Worm (Caenorhabditis elegans): Measurements from ENCODE around the gene cbd-1.
A peak's percentile ranks its signal among the peaks of the same experiment; 100 is the strongest.
"Not testable (repeated sequence)": the region's sequence is repeated elsewhere in the genome, so short reads cannot be mapped to it uniquely, and the experiment has no call there.

Gene cbd-1

ce11 chrIV:11388684-11389083 is 15.9 kb downstream of the cbd-1 start:
- TF ChIP-seq ces-1 (GFP tag; optimal IDR thresholded peaks at IDR 0.05) (peak; percentile 49), flh-1 (GFP tag; optimal IDR thresholded peaks at IDR 0.05) (no peak)

- TF ChIP-seq nhr-28 (tag; optimal IDR thresholded peaks at IDR 0.05) (no peak), hlh-1 (tag; optimal IDR thresholded peaks at IDR 0.05) (no peak), unc-39 (tag; optimal IDR thresholded peaks at IDR 0.05) (no peak), ces-1 (GFP tag; optimal IDR thresholded peaks at IDR 0.05) (no peak), nhr-76 (tag; optimal IDR thresholded peaks at IDR 0.05) (no peak), lsy-2 (tag; optimal IDR thresholded peaks at IDR 0.05) (no peak), ceh-83 (GFP tag; optimal IDR thresholded peaks at IDR 0.05) (no peak), nhr-12 (tag; optimal IDR thresholded peaks at IDR 0.05) (no peak), sptf-1 (tag; optimal IDR thresholded peaks at IDR 0.05) (no peak), bed-3 (GFP tag; optimal IDR thresholded peaks at IDR 0.05) (no peak), unc-120 (tag; optimal IDR thresholded peaks at IDR 0.05; ENCODE audit: poor library complexity, severe bottlenecking) (no peak), ceh-39 (tag; optimal IDR thresholded peaks at IDR 0.05) (no peak), mep-1 (tag; optimal IDR thresholded peaks at IDR 0.05) (no peak), elt-3 (tag; optimal IDR thresholded peaks at IDR 0.05) (no peak), flh-1 (GFP tag; optimal IDR thresholded peaks at IDR 0.05) (no peak), ztf-11 (tag; optimal IDR thresholded peaks at IDR 0.05) (no peak), snpc-4 (tag; optimal IDR thresholded peaks at IDR 0.05) (no peak), lin-32 (GFP tag; optimal IDR thresholded peaks at IDR 0.05) (no peak)
Observed at ce11 chrIV:11394243-11394642, 21.5 kb downstream of the cbd-1 start, which contains the start of gene tag-89. Gene tag-89 (plus strand): TSS chrIV:11394543.

- TF ChIP-seq unc-120 (tag; optimal IDR thresholded peaks at IDR 0.05; ENCODE audit: poor library complexity, severe bottlenecking); lsy-2 (tag; optimal IDR thresholded peaks at IDR 0.05); elt-3 (tag; optimal IDR thresholded peaks at IDR 0.05): not testable (repeated sequence)
Observed at ce11 chrIV:11398267-11398825, 25.6 kb downstream of the cbd-1 start, which contains the start of gene dsl-6. Gene dsl-6 (minus strand): TSS chrIV:11398317.

ce11 chrIV:11401482-11401881 is 28.7 kb downstream of the cbd-1 start:
- TF ChIP-seq tbx-8 (GFP tag; optimal IDR thresholded peaks at IDR 0.05) = no peak
- no peak for TF ChIP-seq M03D4.4 (tag; optimal IDR thresholded peaks at IDR 0.05)
- no peak for TF ChIP-seq unc-62 (GFP tag; optimal IDR thresholded peaks at IDR 0.05)
- TF ChIP-seq ztf-11 (tag; optimal IDR thresholded peaks at IDR 0.05) = no peak

- TF ChIP-seq flh-1 (GFP tag; optimal IDR thresholded peaks at IDR 0.05) (no peak), hlh-1 (tag; optimal IDR thresholded peaks at IDR 0.05) (no peak), unc-120 (tag; optimal IDR thresholded peaks at IDR 0.05; ENCODE audit: poor library complexity, severe bottlenecking) (no peak), pha-4 (tag; optimal IDR thresholded peaks at IDR 0.05) (no peak), ceh-83 (GFP tag; optimal IDR thresholded peaks at IDR 0.05) (no peak), unc-39 (tag; optimal IDR thresholded peaks at IDR 0.05) (no peak), tbx-8 (GFP tag; optimal IDR thresholded peaks at IDR 0.05) (no peak), unc-62 (GFP tag; optimal IDR thresholded peaks at IDR 0.05) (no peak), mab-5 (tag; optimal IDR thresholded peaks at IDR 0.05) (no peak)
Observed at ce11 chrIV:11403288-11403991, 30.6 kb downstream of the cbd-1 start, which contains the start of the genes memi-3 and cyp-31A2. Gene memi-3 (minus strand): TSS chrIV:11403338. Gene cyp-31A2 (plus strand): TSS chrIV:11403961.

- peak; percentile 42 for TF ChIP-seq sem-2 (GFP tag; optimal IDR thresholded peaks at IDR 0.05)
- peak; percentile 31 for TF ChIP-seq lin-13 (tag; optimal IDR thresholded peaks at IDR 0.05)
- TF ChIP-seq tbx-8 (GFP tag; optimal IDR thresholded peaks at IDR 0.05) = peak; percentile 12
- TF ChIP-seq M03D4.4 (tag; optimal IDR thresholded peaks at IDR 0.05) = peak; percentile 3
- peak; percentile 52 for TF ChIP-seq cnd-1 (tag; optimal IDR thresholded peaks at IDR 0.05)
Observed at ce11 chrIV:11406744-11407690, 34.2 kb downstream of the cbd-1 start, which contains the start of the genes his-63 and his-64. Gene his-63 (minus strand): TSS chrIV:11406861. Gene his-64 (plus strand): TSS chrIV:11407116.

All from whole organism, mixed stage, embryonic.